Worm (Caenorhabditis elegans): ENCODE results near the gene Y17D7B.10.

The Y17D7B.10 gene

DNA sequence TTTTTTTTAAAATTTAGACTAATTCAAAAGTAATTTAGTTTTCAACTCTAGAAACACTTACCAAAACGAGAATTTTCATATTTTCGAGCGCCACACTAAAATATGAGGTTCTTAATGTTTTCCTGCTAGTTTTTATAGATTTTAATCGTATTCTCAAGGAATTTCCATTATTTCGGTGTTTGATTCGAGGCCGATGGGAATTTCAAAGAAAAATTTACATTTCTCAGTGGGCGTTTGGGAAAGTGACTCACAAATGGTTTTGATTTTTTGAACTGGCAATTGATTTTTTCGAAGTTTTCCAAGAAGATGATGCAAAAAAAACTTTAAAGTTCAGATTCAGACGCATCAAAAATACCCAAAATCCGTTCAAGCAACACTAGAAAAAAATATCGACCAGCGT lies 18.6 kb downstream of the Y17D7B.10 start, which contains the start of gene C54E10.11:
C54E10.11 (minus strand) TSS at position 101 of the 400 bp plus-strand sequence.
- TF ChIP-seq ztf-4 (tag; optimal IDR thresholded peaks at IDR 0.05) (no peak), isw-1 (GFP tag; IDR thresholded peaks at IDR 0.05) (no peak), efl-3 (GFP tag; optimal IDR thresholded peaks at IDR 0.05) (no peak), irx-1 (tag; optimal IDR thresholded peaks at IDR 0.05) (no peak), lsy-2 (tag; optimal IDR thresholded peaks at IDR 0.05) (no peak), xbp-1 (tag; optimal IDR thresholded peaks at IDR 0.05) (no peak), nhr-28 (tag; optimal IDR thresholded peaks at IDR 0.05) (no peak), lin-13 (GFP tag; optimal IDR thresholded peaks at IDR 0.05) (no peak), lin-39 (tag; optimal IDR thresholded peaks at IDR 0.05) (no peak), ztf-11 (tag; optimal IDR thresholded peaks at IDR 0.05) (no peak), lin-35 (GFP tag; optimal IDR thresholded peaks at IDR 0.05) (no peak), C04F5.9 (tag; optimal IDR thresholded peaks at IDR 0.05) (no peak)

DNA sequence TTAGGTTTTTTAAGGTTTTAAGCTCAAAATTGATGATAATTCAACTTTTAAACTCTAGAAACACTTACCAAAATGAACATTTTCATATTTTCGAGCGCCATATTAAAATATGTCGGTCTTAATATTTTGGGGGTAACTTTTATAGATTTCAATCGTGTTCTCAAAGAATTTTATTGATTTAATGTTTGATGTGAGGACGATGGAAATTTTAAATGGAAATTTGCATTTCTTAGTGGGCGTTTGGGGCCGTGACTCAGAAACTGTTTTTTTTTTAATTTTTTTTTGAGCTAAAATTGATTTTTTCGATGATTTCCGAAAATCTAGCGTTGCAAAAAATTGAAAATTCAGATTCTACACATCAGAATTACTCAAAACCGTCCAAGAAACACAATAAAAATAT lies 19.7 kb downstream of the Y17D7B.10 start, which contains the start of gene C54E10.10:
C54E10.10 (minus strand) TSS at position 101 of the 400 bp plus-strand sequence.
- TF ChIP-seq efl-1 (optimal IDR thresholded peaks at IDR 0.05) (no peak), efl-1 (GFP tag; optimal IDR thresholded peaks at IDR 0.05 in 1 of 2) (peak in 1 of 2 experiments; percentile 16), mef-2 (tag; optimal IDR thresholded peaks at IDR 0.05) (no peak)

DNA sequence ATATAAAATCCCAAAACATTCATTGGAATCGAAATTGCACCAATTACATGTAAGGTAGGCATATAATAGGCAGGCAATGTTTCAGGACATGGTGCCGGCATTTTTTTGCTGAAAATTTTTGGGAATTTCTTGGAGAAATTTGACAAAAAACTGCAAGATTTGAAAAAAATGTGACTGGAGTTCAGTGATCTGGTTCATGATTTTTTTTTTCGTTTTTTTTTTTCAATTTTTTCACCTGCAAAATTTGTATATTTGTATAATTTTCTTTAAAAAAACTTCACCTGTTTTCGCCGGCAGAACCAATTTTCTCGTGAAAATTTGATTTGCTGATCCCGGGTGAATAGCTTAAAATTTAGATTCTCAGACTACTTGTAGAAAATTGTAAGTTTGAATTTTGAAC lies 22.9 kb downstream of the Y17D7B.10 start, which contains the start of gene sri-10:
sri-10 (minus strand) TSS at position 101 of the 400 bp plus-strand sequence.
- no peak for TF ChIP-seq ceh-82 (tag; optimal IDR thresholded peaks at IDR 0.05)
- no peak for TF ChIP-seq nhr-12 (tag; optimal IDR thresholded peaks at IDR 0.05)
- no peak for TF ChIP-seq dsc-1 (tag; optimal IDR thresholded peaks at IDR 0.05)
- TF ChIP-seq sox-4 (tag; optimal IDR thresholded peaks at IDR 0.05), result no peak
- TF ChIP-seq nhr-20 (tag; optimal IDR thresholded peaks at IDR 0.05), result no peak

ce11 chrV:18808621-18809020 lies 25.1 kb downstream of the Y17D7B.10 start, which contains the start of gene C54E10.6:
Gene C54E10.6 (minus strand): TSS chrV:18808729.
- TF ChIP-seq tbx-2 (tag; optimal IDR thresholded peaks at IDR 0.05), result peak; percentile 18
- TF ChIP-seq nhr-47 (tag; optimal IDR thresholded peaks at IDR 0.05), result peak; percentile 9
- TF ChIP-seq snpc-4 (tag; optimal IDR thresholded peaks at IDR 0.05), result no peak
- peak in 1 of 2 experiments; percentile 23 for TF ChIP-seq ztf-11 (tag; optimal IDR thresholded peaks at IDR 0.05)
- 0 out of 2 replicates have a peak, but pooled peaks have one; percentile 11 for TF ChIP-seq nhr-19 (GFP tag; conservative IDR thresholded peaks at IDR 0.05)
- peak; percentile 60 for TF ChIP-seq rnt-1 (tag; optimal IDR thresholded peaks at IDR 0.05)
- TF ChIP-seq lin-14 (GFP tag; optimal IDR thresholded peaks at IDR 0.05), result peak; percentile 46
- peak in 1 of 2 experiments; percentile 5 for TF ChIP-seq efl-1 (optimal IDR thresholded peaks at IDR 0.05)
- no peak for TF ChIP-seq efl-1 (GFP tag; optimal IDR thresholded peaks at IDR 0.05 in 1 of 2)
- no peak for TF ChIP-seq fkh-8 (tag; optimal IDR thresholded peaks at IDR 0.05)
- TF ChIP-seq zip-4 (GFP tag; optimal IDR thresholded peaks at IDR 0.05), result no peak
- TF ChIP-seq hpl-2 (GFP tag; optimal IDR thresholded peaks at IDR 0.05), result no peak
- no peak for TF ChIP-seq pag-3 (tag; optimal IDR thresholded peaks at IDR 0.05; ENCODE audit: borderline replicate concordance, insufficient read depth)
- TF ChIP-seq mef-2 (tag; optimal IDR thresholded peaks at IDR 0.05), result no peak
- TF ChIP-seq snu-23 (GFP tag; optimal IDR thresholded peaks at IDR 0.05), result peak; percentile 16

- TF ChIP-seq C16A3.4 (tag; optimal IDR thresholded peaks at IDR 0.05) (no peak), isw-1 (GFP tag; IDR thresholded peaks at IDR 0.05) (no peak), alr-1 (tag; optimal IDR thresholded peaks at IDR 0.05; ENCODE audit: borderline replicate concordance) (no peak), dpl-1 (GFP tag; optimal IDR thresholded peaks at IDR 0.05) (no peak), nhr-77 (tag; optimal IDR thresholded peaks at IDR 0.05) (no peak), nhr-90 (tag; optimal IDR thresholded peaks at IDR 0.05; ENCODE audit: poor library complexity) (no peak), lin-13 (GFP tag; optimal IDR thresholded peaks at IDR 0.05) (no peak), unc-30 (tag; optimal IDR thresholded peaks at IDR 0.05) (no peak), tbx-2 (tag; optimal IDR thresholded peaks at IDR 0.05) (no peak)
These were observed 27.2 kb downstream of the Y17D7B.10 start, which contains the start of gene C54E10.3 for ce11 chrV:18810705-18811104. Gene C54E10.3 (plus strand): TSS chrV:18811005.
